Fruit fly (Drosophila melanogaster) whole organism, prepupa: ENCODE results near the gene CG4213.

Experiments
- CG10631 ChIP-seq: fragments of 200-800 bp; sonication (Bioruptor generic); optimal IDR thresholded peaks from 2 replicates; lab custom pipeline; 2016; ENCODE audit warnings: missing biosample characterization, missing genetic modification characterization
- CG10669 ChIP-seq: fragments of 200-800 bp; sonication (Bioruptor generic); optimal IDR thresholded peaks from 3 replicates; lab custom pipeline; 2018; ENCODE audit warnings: missing biosample characterization, mild to moderate bottlenecking, missing genetic modification characterization, moderate library complexity
- CG11294 ChIP-seq: fragments of 200-800 bp; sonication (Bioruptor generic); IDR thresholded peaks from 2 replicates; pipeline ENCODE4 v1.3.6; 2022; ENCODE audit warnings: missing biosample characterization, missing genetic modification characterization
- CG11762 ChIP-seq: fragments of 200-800 bp; sonication (Bioruptor generic); optimal IDR thresholded peaks from 3 replicates; lab custom pipeline; 2016; ENCODE audit warnings: missing biosample characterization, missing genetic modification characterization; ENCODE audit not compliant: insufficient read depth
- CG11902 ChIP-seq: fragments of 200-800 bp; sonication (Bioruptor generic); optimal IDR thresholded peaks from 3 replicates; lab custom pipeline; 2016; ENCODE audit warnings: missing biosample characterization, missing genetic modification characterization
- CG15336 ChIP-seq: fragments of 200-800 bp; sonication (Bioruptor generic); IDR thresholded peaks from 2 replicates; pipeline ENCODE4 v1.3.6; 2022; ENCODE audit warnings: missing biosample characterization, missing genetic modification characterization
- CG31627 ChIP-seq: fragments of 200-800 bp; sonication (Bioruptor generic); optimal IDR thresholded peaks from 3 replicates; lab custom pipeline; 2016; ENCODE audit warnings: missing biosample characterization, missing genetic modification characterization
- CG32006 ChIP-seq: fragments of 200-800 bp; sonication (Bioruptor generic); optimal IDR thresholded peaks from 3 replicates; lab custom pipeline; 2017; ENCODE audit warnings: missing biosample characterization, mild to moderate bottlenecking, missing genetic modification characterization
- CG34406 ChIP-seq: fragments of 200-800 bp; sonication (Bioruptor generic); optimal IDR thresholded peaks from 3 replicates; lab custom pipeline; 2016; ENCODE audit warnings: missing biosample characterization, missing genetic modification characterization
- CG3919 ChIP-seq: fragments of 200-800 bp; sonication (Bioruptor generic); optimal IDR thresholded peaks from 3 replicates; lab custom pipeline; 2016; ENCODE audit warnings: missing biosample characterization, missing genetic modification characterization
- CG4318 ChIP-seq: fragments of 200-800 bp; sonication (Bioruptor generic); optimal IDR thresholded peaks from 3 replicates; lab custom pipeline; 2017; ENCODE audit warnings: missing biosample characterization, mild to moderate bottlenecking, missing genetic modification characterization
- CG6163 ChIP-seq: fragments of 200-800 bp; sonication (Bioruptor generic); IDR thresholded peaks from 3 replicates; pipeline ENCODE4 v1.3.6; 2022; ENCODE audit warnings: missing biosample characterization, missing genetic modification characterization
- CG6276 ChIP-seq: fragments of 200-800 bp; sonication (Bioruptor generic); optimal IDR thresholded peaks from 2 replicates; lab custom pipeline; 2017; ENCODE audit warnings: missing biosample characterization, mild to moderate bottlenecking, missing genetic modification characterization
- CG6792 ChIP-seq: fragments of 200-800 bp; sonication (Bioruptor generic); optimal IDR thresholded peaks from 3 replicates; lab custom pipeline; 2016; ENCODE audit warnings: missing biosample characterization, missing genetic modification characterization
- CG6808 ChIP-seq: fragments of 200-800 bp; sonication (Bioruptor generic); optimal IDR thresholded peaks from 3 replicates; lab custom pipeline; 2017; ENCODE audit warnings: missing biosample characterization, missing genetic modification characterization, mild to moderate bottlenecking, moderate library complexity, missing genetic modification reagents
- CG6854 ChIP-seq: fragments of 200-800 bp; sonication (Bioruptor generic); optimal IDR thresholded peaks from 2 replicates; lab custom pipeline; 2017; ENCODE audit warnings: missing biosample characterization, mild to moderate bottlenecking, missing genetic modification characterization
- CG8119 ChIP-seq: fragments of 200-800 bp; sonication (Bioruptor generic); IDR thresholded peaks from 3 replicates; pipeline ENCODE4 v1.3.6; 2022; ENCODE audit warnings: missing biosample characterization, missing genetic modification characterization
- Eip78C ChIP-seq: fragments of 200-800 bp; sonication (Bioruptor generic); peaks from one replicate; lab custom pipeline; 2016; ENCODE audit warnings: missing biosample characterization, missing genetic modification characterization
- Eip93F ChIP-seq: fragments of 200-800 bp; sonication (Bioruptor generic); optimal IDR thresholded peaks from 2 replicates; lab custom pipeline; 2016; ENCODE audit warnings: missing biosample characterization, mild to moderate bottlenecking, missing genetic modification characterization
- Ets96B ChIP-seq: fragments of 200-800 bp; optimal IDR thresholded peaks from 2 replicates; lab custom pipeline; 2019; ENCODE audit warnings: missing biosample characterization, mild to moderate bottlenecking, missing genetic modification characterization, moderate library complexity
- Hr38 ChIP-seq: sonication (Bioruptor generic); optimal IDR thresholded peaks from 2 replicates; lab custom pipeline; 2016; ENCODE audit warnings: missing biosample characterization, missing genetic modification characterization
- Lpt ChIP-seq: fragments of 200-800 bp; sonication (Bioruptor generic); optimal IDR thresholded peaks from 3 replicates; lab custom pipeline; 2016; ENCODE audit warnings: missing biosample characterization, missing genetic modification characterization
- Met ChIP-seq: fragments of 200-800 bp; sonication (Bioruptor generic); optimal IDR thresholded peaks from 3 replicates; lab custom pipeline; 2016; ENCODE audit warnings: missing biosample characterization, missing genetic modification characterization
- Smox ChIP-seq: fragments of 200-800 bp; sonication (Bioruptor generic); optimal IDR thresholded peaks from 3 replicates; lab custom pipeline; 2016; ENCODE audit warnings: missing biosample characterization, missing genetic modification characterization
- Sox102F ChIP-seq: fragments of 200-800 bp; sonication (Bioruptor generic); optimal IDR thresholded peaks from 2 replicates; lab custom pipeline; 2016; ENCODE audit warnings: missing biosample characterization, mild to moderate bottlenecking, missing genetic modification characterization
- Sox15 ChIP-seq: fragments of 200-800 bp; sonication (Bioruptor generic); optimal IDR thresholded peaks from 3 replicates; lab custom pipeline; 2016; ENCODE audit warnings: missing biosample characterization, missing genetic modification characterization
- achi ChIP-seq: fragments of 200-800 bp; sonication (Bioruptor generic); optimal IDR thresholded peaks from 3 replicates; lab custom pipeline; 2016; ENCODE audit warnings: missing biosample characterization, missing genetic modification characterization
- acj6 ChIP-seq: fragments of 200-800 bp; sonication (Bioruptor generic); optimal IDR thresholded peaks from 3 replicates; lab custom pipeline; 2016; ENCODE audit warnings: missing biosample characterization, missing genetic modification characterization
- dsx ChIP-seq: fragments of 200-800 bp; optimal IDR thresholded peaks from 3 replicates; lab custom pipeline; 2019; ENCODE audit warnings: missing biosample characterization, mild to moderate bottlenecking, missing genetic modification characterization, moderate library complexity; ENCODE audit not compliant: poor library complexity, severe bottlenecking
- esn ChIP-seq: fragments of 200-800 bp; sonication (Bioruptor generic); optimal IDR thresholded peaks from 2 replicates; lab custom pipeline; 2016; ENCODE audit warnings: missing biosample characterization, mild to moderate bottlenecking, missing genetic modification characterization, moderate library complexity
- fd85E ChIP-seq: fragments of 200-800 bp; sonication (Bioruptor generic); optimal IDR thresholded peaks from 3 replicates; lab custom pipeline; 2016; ENCODE audit warnings: missing biosample characterization, missing genetic modification characterization
- fkh ChIP-seq: fragments of 200-800 bp; sonication (Bioruptor generic); optimal IDR thresholded peaks from 3 replicates; lab custom pipeline; 2017; ENCODE audit warnings: missing biosample characterization, mild to moderate bottlenecking, missing genetic modification characterization, moderate library complexity
- lz ChIP-seq: fragments of 200-800 bp; sonication (Bioruptor generic); optimal IDR thresholded peaks from 3 replicates; lab custom pipeline; 2016; ENCODE audit warnings: missing biosample characterization, missing genetic modification characterization
- net ChIP-seq: fragments of 200-800 bp; sonication (Bioruptor generic); optimal IDR thresholded peaks from 3 replicates; lab custom pipeline; 2016; ENCODE audit warnings: missing biosample characterization, missing genetic modification characterization
- pdm3 ChIP-seq: fragments of 200-800 bp; sonication (Bioruptor generic); optimal IDR thresholded peaks from 3 replicates; lab custom pipeline; 2016; ENCODE audit warnings: missing biosample characterization, missing genetic modification characterization
- spab ChIP-seq: fragments of 200-800 bp; sonication (Bioruptor generic); optimal IDR thresholded peaks from 2 replicates; lab custom pipeline; 2017; ENCODE audit warnings: missing biosample characterization, mild to moderate bottlenecking, missing genetic modification characterization, missing genetic modification reagents
- vri ChIP-seq: fragments of 200-800 bp; sonication (Bioruptor generic); optimal IDR thresholded peaks from 3 replicates; lab custom pipeline; 2016; ENCODE audit warnings: missing biosample characterization, mild to moderate bottlenecking, missing genetic modification characterization

CG4213 gene

DNA sequence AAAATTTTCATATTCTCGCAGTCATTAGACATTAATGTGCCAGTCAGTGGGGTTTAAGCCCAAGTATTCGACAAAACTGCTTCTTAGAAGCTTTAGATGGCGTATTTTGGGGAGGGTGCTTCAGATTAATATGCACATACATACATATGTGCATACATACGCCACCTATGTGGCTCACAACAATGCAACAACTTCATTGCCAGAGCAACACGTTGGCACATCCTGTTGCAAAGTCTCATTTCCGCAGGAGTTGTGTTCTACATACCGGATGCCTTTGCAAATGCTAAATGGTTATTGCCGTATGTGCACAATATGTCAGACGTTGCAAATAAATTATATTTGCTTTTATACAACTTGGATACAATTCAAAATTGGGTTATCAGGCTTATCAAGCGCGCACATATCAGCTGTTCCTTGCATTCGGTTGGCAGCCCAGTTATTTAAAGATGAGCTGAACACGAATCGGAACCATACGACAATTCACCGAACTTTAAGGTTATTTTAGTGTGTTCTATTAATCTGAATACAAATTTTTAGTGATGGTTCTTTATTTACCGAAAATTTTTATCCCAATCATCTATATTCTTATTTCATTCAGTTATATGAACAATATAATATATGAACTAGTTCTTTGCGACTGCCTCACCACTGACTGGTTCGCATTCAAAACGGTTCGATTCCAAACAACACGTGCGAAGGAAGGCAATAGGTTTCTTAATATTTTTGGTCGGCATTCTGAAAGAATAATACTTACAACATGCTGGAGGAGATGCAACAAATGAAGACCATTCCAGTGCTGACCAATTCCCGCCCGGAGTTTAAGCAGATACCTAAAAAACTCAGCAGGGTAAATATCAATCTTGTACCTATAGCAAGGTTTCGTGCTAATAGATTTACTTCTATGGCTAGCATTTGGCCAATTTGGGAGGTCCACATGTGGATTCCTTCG, 1.9 kb upstream of the CG4213 start, which contains the start of gene Polr1B:
TSS of gene Polr1B (plus strand) at position 659 of the 949 bp plus-strand sequence.
- TF ChIP-seq lz (peak; percentile 13), Sox102F (GFP tag; lab: Kevin White, UChicago) (no peak), CG6163 (GFP tag; lab: Robert Waterston, UW) (peak; percentile 33; the same call in 1 of the 3 replicates), CG6792 (GFP tag; lab: Kevin White, UChicago) (no peak), esn (GFP tag; lab: Kevin White, UChicago) (peak; percentile 36), CG6808 (GFP tag; lab: Kevin White, UChicago) (no peak), fd85E (GFP tag; lab: Kevin White, UChicago) (no peak)

- TF ChIP-seq CG15336 (GFP tag; lab: Robert Waterston, UW) (no peak), dsx (GFP tag; lab: Kevin White, UChicago) (peak; percentile 63), CG6854 (GFP tag; lab: Kevin White, UChicago) (no peak), Eip78C (peak; percentile 9)
These were observed 6.5 kb downstream of the CG4213 start for dm6 chr2L:395366-396117.

DNA sequence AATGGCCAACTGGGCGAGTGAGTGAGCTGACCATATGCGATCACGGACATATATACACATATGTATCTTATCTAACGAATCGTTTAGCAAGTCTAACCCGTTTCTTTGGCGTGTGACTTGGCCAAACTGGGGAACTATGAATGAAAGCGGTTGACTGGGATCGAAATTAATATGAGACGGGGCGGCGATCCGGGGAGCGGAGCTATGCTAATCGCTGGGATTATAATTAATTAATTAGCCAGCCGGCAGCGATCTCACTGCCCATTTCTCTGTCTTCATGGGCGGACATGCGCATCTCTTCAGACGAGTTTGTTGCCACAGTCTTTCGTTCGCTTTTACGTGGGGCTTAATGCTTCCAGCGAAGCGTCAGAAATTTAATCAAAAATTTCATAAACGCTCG, 9.5 kb downstream of the CG4213 start:
- TF ChIP-seq CG31627 (GFP tag; lab: Kevin White, UChicago) (no peak), CG11902 (GFP tag; lab: Kevin White, UChicago) (no peak), Hr38 (GFP tag; lab: Kevin White, UChicago) (no peak), Met (GFP tag; lab: Kevin White, UChicago) (no peak), CG6163 (GFP tag; lab: Robert Waterston, UW) (no peak), CG11294 (GFP tag; lab: Robert Waterston, UW) (no peak), Smox (no peak), CG10631 (GFP tag; lab: Kevin White, UChicago) (no peak), CG11762 (no peak), Lpt (GFP tag; lab: Kevin White, UChicago) (no peak), Ets96B (tag; lab: Kevin White, UChicago) (no peak), acj6 (GFP tag; lab: Kevin White, UChicago) (no peak), CG8119 (GFP tag; lab: Robert Waterston, UW) (no peak), CG6854 (GFP tag; lab: Kevin White, UChicago) (no peak), vri (GFP tag; lab: Kevin White, UChicago) (no peak)

DNA sequence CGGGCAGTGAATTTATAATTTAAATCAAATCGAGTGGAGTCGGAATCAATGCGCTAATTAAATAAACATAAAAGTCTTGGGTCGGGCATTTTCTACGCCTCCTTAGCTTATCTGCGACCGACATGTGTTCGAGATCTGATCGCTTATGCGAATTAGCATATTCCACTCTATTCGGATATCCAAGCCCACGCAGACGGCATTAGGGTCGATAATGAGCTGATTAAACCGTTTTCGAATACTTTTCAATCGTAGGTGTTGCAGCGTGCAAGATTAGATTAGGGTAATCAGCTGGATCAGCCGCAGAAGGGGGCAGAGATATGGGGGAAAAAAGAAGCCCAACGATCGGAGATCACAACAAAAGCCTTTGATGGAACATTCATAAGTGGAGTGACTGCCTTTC, 11.5 kb downstream of the CG4213 start:
- TF ChIP-seq CG4318 (GFP tag; lab: Kevin White, UChicago) (no peak), Eip93F (no peak)
- TF ChIP-seq, all 60 proteins: peak for 0

- peak; percentile 18 for TF ChIP-seq CG11902 (GFP tag; lab: Kevin White, UChicago)
- TF ChIP-seq CG10669 (GFP tag; lab: Kevin White, UChicago), result peak; percentile 53
- TF ChIP-seq dsx (GFP tag; lab: Kevin White, UChicago), result peak; percentile 40
- TF ChIP-seq vri (GFP tag; lab: Kevin White, UChicago), result peak; percentile 63
- peak; percentile 56 for TF ChIP-seq achi (GFP tag; lab: Kevin White, UChicago)
- no peak for TF ChIP-seq Hr38 (GFP tag; lab: Kevin White, UChicago)
- TF ChIP-seq fkh, result no peak
- peak; percentile 6 for TF ChIP-seq CG4318 (GFP tag; lab: Kevin White, UChicago)
- peak; percentile 38 for TF ChIP-seq CG32006 (GFP tag; lab: Kevin White, UChicago)
- TF ChIP-seq Sox102F (GFP tag; lab: Kevin White, UChicago), result peak; percentile 68
- TF ChIP-seq Eip78C, result peak; percentile 88
- TF ChIP-seq CG11294 (GFP tag; lab: Robert Waterston, UW), result no peak
- TF ChIP-seq Smox, result peak; percentile 61
- peak; percentile 3 for TF ChIP-seq Eip93F
- TF ChIP-seq CG3919 (GFP tag; lab: Kevin White, UChicago), result peak; percentile 65
- peak; percentile 53 for TF ChIP-seq CG10631 (GFP tag; lab: Kevin White, UChicago)
- TF ChIP-seq lz, result peak; percentile 61
- no peak for TF ChIP-seq Lpt (GFP tag; lab: Kevin White, UChicago)
- peak; percentile 16 for TF ChIP-seq spab (GFP tag; lab: Kevin White, UChicago)
- TF ChIP-seq CG6276, result peak; percentile 10
- TF ChIP-seq CG34406 (GFP tag; lab: Kevin White, UChicago), result peak; percentile 46
- peak; percentile 72 for TF ChIP-seq esn (GFP tag; lab: Kevin White, UChicago)
- peak; percentile 40 for TF ChIP-seq net (GFP tag; lab: Kevin White, UChicago)
- no peak for TF ChIP-seq Sox15 (GFP tag; lab: Kevin White, UChicago)
- TF ChIP-seq CG6854 (GFP tag; lab: Kevin White, UChicago), result no peak
- TF ChIP-seq pdm3 (GFP tag; lab: Kevin White, UChicago), result peak; percentile 51
These were observed 19.2 kb downstream of the CG4213 start for dm6 chr2L:382807-383206.
